Worm (Caenorhabditis elegans) whole organism, L4/young adult: ENCODE results near the gene C33D9.3.

Experiments used
- dao-5 ChIP-seq: sonication (generic microtip); optimal IDR thresholded peaks from 2 replicates; lab custom pipeline; 2016; ENCODE audit warnings: missing genotype, missing genetic modification characterization, moderate library complexity, missing compliant biosample characterization
- him-1 ChIP-seq: sonication (generic microtip); optimal IDR thresholded peaks from 2 replicates; lab custom pipeline; 2016; ENCODE audit warnings: missing genotype, missing genetic modification reagents, missing genetic modification characterization, missing compliant biosample characterization

DNA sequence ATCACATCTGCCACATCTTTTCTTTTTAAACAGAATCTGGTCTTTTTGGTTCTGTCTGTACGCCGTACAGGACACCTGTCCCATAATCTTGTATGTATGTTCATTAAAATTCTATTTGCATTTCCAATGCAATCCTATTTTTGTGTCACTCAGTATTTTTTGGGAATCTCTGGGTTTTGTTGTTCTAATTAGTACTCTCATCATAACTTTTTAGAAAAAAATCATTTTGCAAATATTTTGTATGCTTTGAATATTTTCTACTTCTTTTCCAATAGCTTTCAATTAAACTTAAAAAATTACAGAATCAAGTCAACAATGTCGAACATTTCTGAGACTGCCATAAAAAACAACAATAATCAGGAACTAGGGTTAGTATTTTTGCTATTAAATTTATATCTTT, 27.3 kb upstream of the C33D9.3 start, which contains the start of gene T28C6.3:
- TF ChIP-seq him-1 (tag; lab: Kevin White, UChicago) (no peak), dao-5 (tag; lab: Kevin White, UChicago) (no peak)
